Worm (Caenorhabditis elegans): ENCODE results near the gene let-711.

- TF ChIP-seq F13H6.1 (tag; optimal IDR thresholded peaks at IDR 0.05) (no peak), ceh-9 (tag; optimal IDR thresholded peaks at IDR 0.05) (no peak), unc-3 (GFP tag; conservative IDR thresholded peaks at IDR 0.05) (no peak), unc-3 (tag; optimal IDR thresholded peaks at IDR 0.05) (no peak), eyg-1 (tag; optimal IDR thresholded peaks at IDR 0.05) (no peak), nhr-232 (tag; optimal IDR thresholded peaks at IDR 0.05) (no peak), nhr-11 (tag; optimal IDR thresholded peaks at IDR 0.05) (no peak), hlh-8 (tag; optimal IDR thresholded peaks at IDR 0.05) (no peak), ceh-6 (GFP tag; optimal IDR thresholded peaks at IDR 0.05) (no peak), fkh-6 (tag; optimal IDR thresholded peaks at IDR 0.05) (no peak), hlh-13 (GFP tag; optimal IDR thresholded peaks at IDR 0.05) (no peak), npax-4 (tag; optimal IDR thresholded peaks at IDR 0.05) (no peak), ama-1 (optimal IDR thresholded peaks at IDR 0.05) (no peak), pha-4 (tag; optimal IDR thresholded peaks at IDR 0.05) (no peak)
These were observed 16.9 kb upstream of the let-711 start, which contains the start of gene inf-1 for ce11 chrIII:6929558-6930167.

Measured in whole organism, late embryonic.